Worm (Caenorhabditis elegans) whole organism, mixed stage, embryonic: ENCODE results near the gene F42G4.2.
A peak's percentile ranks its signal among the peaks of the same experiment; 100 is the strongest.

ENCODE experiments used
- M03D4.4 ChIP-seq: sonication (generic microtip); optimal IDR thresholded peaks from 2 replicates; lab custom pipeline; 2017; ENCODE audit warnings: mild to moderate bottlenecking, missing genetic modification characterization, missing compliant biosample characterization
- bed-3 ChIP-seq: fragments of 200-800 bp; sonication (Bioruptor generic); optimal IDR thresholded peaks from 3 replicates; lab custom pipeline; 2018; ENCODE audit warnings: mild to moderate bottlenecking, missing genetic modification characterization, moderate library complexity, missing compliant biosample characterization
- blmp-1 ChIP-seq: fragments of 150-350 bp; optimal IDR thresholded peaks from 2 replicates; lab custom pipeline; 2014; ENCODE audit warnings: missing biosample characterization, missing genetic modification characterization
- ceh-39 ChIP-seq: fragments of 150-350 bp; optimal IDR thresholded peaks from 2 replicates; lab custom pipeline; 2014; ENCODE audit warnings: missing biosample characterization, missing genetic modification characterization
- ceh-43 ChIP-seq: fragments of 200-800 bp; sonication (Bioruptor generic); optimal IDR thresholded peaks from 2 replicates; lab custom pipeline; 2018; ENCODE audit warnings: mild to moderate bottlenecking, missing genetic modification characterization, moderate library complexity, missing compliant biosample characterization
- ceh-83 ChIP-seq: fragments of 200-800 bp; sonication (Bioruptor generic); optimal IDR thresholded peaks from 2 replicates; lab custom pipeline; 2018; ENCODE audit warnings: mild to moderate bottlenecking, missing genetic modification characterization, missing compliant biosample characterization
- ces-1 ChIP-seq: fragments of 150-350 bp; optimal IDR thresholded peaks from 2 replicates; lab custom pipeline; 2014; ENCODE audit warnings: missing biosample characterization, missing genetic modification reagents, missing genetic modification characterization
- cnd-1 ChIP-seq: fragments of 200-800 bp; sonication (Bioruptor generic); optimal IDR thresholded peaks from 2 replicates; lab custom pipeline; 2018; ENCODE audit warnings: mild to moderate bottlenecking, missing genetic modification characterization, missing compliant biosample characterization
- drap-1 ChIP-seq: fragments of 200-800 bp; sonication (Bioruptor generic); optimal IDR thresholded peaks from 3 replicates; lab custom pipeline; 2018; ENCODE audit warnings: mild to moderate bottlenecking, missing genetic modification characterization, missing compliant biosample characterization
- elt-1 ChIP-seq: sonication (generic microtip); optimal IDR thresholded peaks from 2 replicates; lab custom pipeline; 2017; ENCODE audit warnings: missing genetic modification characterization, mild to moderate bottlenecking, missing compliant biosample characterization, antibody characterized with exemption, moderate library complexity, borderline replicate concordance; ENCODE audit not compliant: insufficient read depth
- elt-3 ChIP-seq: fragments of 150-350 bp; optimal IDR thresholded peaks from 2 replicates; lab custom pipeline; 2014; ENCODE audit warnings: missing biosample characterization, missing genetic modification characterization
- hlh-1 ChIP-seq: fragments of 150-350 bp; optimal IDR thresholded peaks from 2 replicates; lab custom pipeline; 2014; ENCODE audit warnings: missing biosample characterization, missing genetic modification reagents, missing genetic modification characterization
- lin-13 ChIP-seq: fragments of 150-350 bp; optimal IDR thresholded peaks from 2 replicates; lab custom pipeline; 2014; ENCODE audit warnings: missing biosample characterization, missing genetic modification characterization
- lin-32 ChIP-seq: fragments of 200-800 bp; sonication (Bioruptor generic); optimal IDR thresholded peaks from 2 replicates; lab custom pipeline; 2018; ENCODE audit warnings: mild to moderate bottlenecking, missing genetic modification characterization, missing compliant biosample characterization
- lsy-2 ChIP-seq: fragments of 150-350 bp; optimal IDR thresholded peaks from 2 replicates; lab custom pipeline; 2014; ENCODE audit warnings: missing biosample characterization, missing genetic modification characterization
- mab-5 ChIP-seq: fragments of 150-350 bp; optimal IDR thresholded peaks from 2 replicates; lab custom pipeline; 2014; ENCODE audit warnings: missing biosample characterization, missing genetic modification characterization
- mep-1 ChIP-seq: fragments of 150-350 bp; optimal IDR thresholded peaks from 2 replicates; lab custom pipeline; 2017; ENCODE audit warnings: missing biosample characterization, missing genetic modification reagents, missing genetic modification characterization, inconsistent platforms
- mls-2 ChIP-seq: sonication (generic microtip); optimal IDR thresholded peaks from 2 replicates; lab custom pipeline; 2016; ENCODE audit warnings: mild to moderate bottlenecking, missing genetic modification characterization, moderate library complexity, missing compliant biosample characterization
- nhr-12 ChIP-seq: fragments of 150-350 bp; optimal IDR thresholded peaks from 2 replicates; lab custom pipeline; 2014; ENCODE audit warnings: missing biosample characterization, missing genetic modification characterization
- nhr-2 ChIP-seq: fragments of 150-350 bp; optimal IDR thresholded peaks from 2 replicates; lab custom pipeline; 2014; ENCODE audit warnings: missing biosample characterization, missing genetic modification characterization
- nhr-28 ChIP-seq: fragments of 150-350 bp; optimal IDR thresholded peaks from 2 replicates; lab custom pipeline; 2014; ENCODE audit warnings: missing biosample characterization, missing genetic modification characterization
- nhr-76 ChIP-seq: sonication (generic microtip); optimal IDR thresholded peaks from 2 replicates; lab custom pipeline; 2017; ENCODE audit warnings: missing biosample characterization, missing genetic modification characterization
- sem-2 ChIP-seq: fragments of 200-800 bp; sonication (Bioruptor generic); optimal IDR thresholded peaks from 2 replicates; lab custom pipeline; 2018; ENCODE audit warnings: mild to moderate bottlenecking, missing genetic modification characterization, missing compliant biosample characterization
- snpc-4 ChIP-seq: fragments of 150-350 bp; optimal IDR thresholded peaks from 2 replicates; lab custom pipeline; 2014; ENCODE audit warnings: missing biosample characterization, missing genetic modification characterization
- sptf-1 ChIP-seq: sonication (generic microtip); optimal IDR thresholded peaks from 2 replicates; lab custom pipeline; 2017; ENCODE audit warnings: mild to moderate bottlenecking, missing genetic modification characterization, moderate library complexity, missing compliant biosample characterization
- tbx-8 ChIP-seq: fragments of 200-800 bp; sonication (Bioruptor generic); optimal IDR thresholded peaks from 2 replicates; lab custom pipeline; 2018; ENCODE audit warnings: mild to moderate bottlenecking, missing genetic modification characterization, moderate library complexity, missing compliant biosample characterization
- unc-120 ChIP-seq: sonication (generic microtip); optimal IDR thresholded peaks from 2 replicates; lab custom pipeline; 2017; ENCODE audit warnings: missing genetic modification characterization, missing compliant biosample characterization; ENCODE audit not compliant: poor library complexity, severe bottlenecking
- unc-39 ChIP-seq: fragments of 150-350 bp; optimal IDR thresholded peaks from 2 replicates; lab custom pipeline; 2014; ENCODE audit warnings: missing biosample characterization, missing genetic modification characterization
- unc-62 ChIP-seq: fragments of 150-350 bp; optimal IDR thresholded peaks from 2 replicates; lab custom pipeline; 2014; ENCODE audit warnings: missing biosample characterization, missing genetic modification reagents, missing genetic modification characterization
- zip-8 ChIP-seq: fragments of 150-350 bp; optimal IDR thresholded peaks from 2 replicates; lab custom pipeline; 2014; ENCODE audit warnings: missing biosample characterization, missing genetic modification characterization
- ztf-11 ChIP-seq: fragments of 150-350 bp; optimal IDR thresholded peaks from 2 replicates; lab custom pipeline; 2014; ENCODE audit warnings: missing biosample characterization, missing genetic modification characterization

F42G4.2 gene

ce11 chrII:13059196-13059595 lies 11.5 kb downstream of the F42G4.2 start:
- no peak for TF ChIP-seq snpc-4 (tag; lab: Kevin White, UChicago)
- TF ChIP-seq zip-8 (tag; lab: Kevin White, UChicago): no peak
- no peak for TF ChIP-seq blmp-1 (tag; lab: Kevin White, UChicago)
- no peak for TF ChIP-seq mab-5 (tag; lab: Kevin White, UChicago)
- TF ChIP-seq mep-1 (tag; lab: Kevin White, UChicago): no peak
- TF ChIP-seq nhr-12 (tag; lab: Kevin White, UChicago): no peak
- no peak for TF ChIP-seq unc-120 (tag; lab: Kevin White, UChicago)
- TF ChIP-seq tbx-8 (GFP tag; lab: Kevin White, UChicago): no peak

DNA sequence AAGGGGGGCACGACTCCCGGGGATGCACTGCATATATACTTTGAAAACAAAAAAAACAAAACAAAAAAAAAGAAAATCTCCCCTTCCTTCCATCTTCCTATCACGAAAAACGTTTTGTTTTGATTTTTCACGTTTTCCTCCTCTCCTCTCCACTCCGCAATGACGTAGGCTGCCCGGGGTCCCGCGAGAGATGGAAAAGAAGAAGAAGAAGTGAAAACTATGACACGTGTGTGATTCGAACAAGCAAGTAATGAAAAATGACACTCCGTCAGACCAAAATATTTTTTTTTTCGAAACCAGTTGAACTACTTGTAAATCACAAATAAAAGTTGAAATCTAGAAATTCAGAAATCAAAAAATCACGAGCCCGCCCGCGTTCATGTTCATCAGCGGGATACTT lies 17.5 kb downstream of the F42G4.2 start:
- TF ChIP-seq sem-2 (GFP tag; lab: Kevin White, UChicago): no peak
- no peak for TF ChIP-seq unc-39 (tag; lab: Kevin White, UChicago)
- TF ChIP-seq mab-5 (tag; lab: Kevin White, UChicago): no peak
- TF ChIP-seq snpc-4 (tag; lab: Kevin White, UChicago): no peak
- no peak for TF ChIP-seq nhr-28 (tag; lab: Kevin White, UChicago)
- no peak for TF ChIP-seq cnd-1 (tag; lab: Kevin White, UChicago)
- TF ChIP-seq elt-3 (tag; lab: Kevin White, UChicago): no peak
- no peak for TF ChIP-seq lin-32 (GFP tag; lab: Kevin White, UChicago)
- TF ChIP-seq sptf-1 (tag; lab: Kevin White, UChicago): no peak
- TF ChIP-seq M03D4.4: no peak
- no peak for TF ChIP-seq lsy-2
- TF ChIP-seq bed-3: no peak
- no peak for TF ChIP-seq lin-13
- TF ChIP-seq hlh-1 (tag; lab: Kevin White, UChicago): no peak
- no peak for TF ChIP-seq elt-1 (tag; lab: Kevin White, UChicago)
- TF ChIP-seq mls-2 (tag; lab: Kevin White, UChicago): no peak
- TF ChIP-seq zip-8 (tag; lab: Kevin White, UChicago): no peak
- TF ChIP-seq nhr-76 (tag; lab: Kevin White, UChicago): no peak
- no peak for TF ChIP-seq nhr-2 (tag; lab: Kevin White, UChicago)

- no peak for TF ChIP-seq ceh-43 (GFP tag; lab: Kevin White, UChicago)
- TF ChIP-seq nhr-28 (tag; lab: Kevin White, UChicago): no peak
- no peak for TF ChIP-seq nhr-76 (tag; lab: Kevin White, UChicago)
- no peak for TF ChIP-seq zip-8 (tag; lab: Kevin White, UChicago)
- TF ChIP-seq hlh-1 (tag; lab: Kevin White, UChicago): peak; percentile 68
- no peak for TF ChIP-seq ces-1 (GFP tag; lab: Kevin White, UChicago)
Measured at ce11 chrII:13066777-13067290, 19.1 kb downstream of the F42G4.2 start.

DNA sequence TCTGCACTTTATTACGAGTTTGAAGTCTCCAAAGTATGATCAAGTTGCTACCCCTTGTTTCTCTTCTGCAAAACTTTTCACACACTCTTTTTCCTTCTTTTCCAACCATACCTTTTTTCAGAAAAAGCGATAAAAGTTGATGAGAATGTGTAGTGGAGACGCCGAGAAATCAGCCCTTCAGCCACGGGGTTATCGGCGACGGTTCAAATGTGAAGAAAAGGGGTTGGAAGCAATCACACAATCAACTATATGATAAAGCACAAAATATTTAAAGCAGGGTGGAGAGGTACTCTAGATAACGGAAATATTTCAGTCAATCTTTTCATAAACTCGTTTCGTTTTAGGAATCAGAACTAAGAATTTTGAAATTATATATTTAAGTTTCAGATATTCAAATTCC lies 25.4 kb downstream of the F42G4.2 start, which contains the start of gene F42G4.5:
Gene F42G4.5, plus strand, starts transcription at position 379 of the 400 bp plus-strand sequence.
- TF ChIP-seq mab-5 (tag; lab: Kevin White, UChicago): no peak
- TF ChIP-seq blmp-1 (tag; lab: Kevin White, UChicago): no peak
- TF ChIP-seq lin-13: no peak
- TF ChIP-seq nhr-2 (tag; lab: Kevin White, UChicago): no peak
- no peak for TF ChIP-seq cnd-1 (tag; lab: Kevin White, UChicago)
- TF ChIP-seq lin-32 (GFP tag; lab: Kevin White, UChicago): no peak
- TF ChIP-seq mls-2 (tag; lab: Kevin White, UChicago): no peak
- TF ChIP-seq nhr-28 (tag; lab: Kevin White, UChicago): no peak
- TF ChIP-seq zip-8 (tag; lab: Kevin White, UChicago): no peak
- TF ChIP-seq hlh-1 (tag; lab: Kevin White, UChicago): no peak
- TF ChIP-seq elt-3 (tag; lab: Kevin White, UChicago): no peak
- TF ChIP-seq nhr-12 (tag; lab: Kevin White, UChicago): no peak
- no peak for TF ChIP-seq drap-1 (GFP tag; lab: Kevin White, UChicago)
- TF ChIP-seq nhr-76 (tag; lab: Kevin White, UChicago): no peak
- no peak for TF ChIP-seq ztf-11 (tag; lab: Kevin White, UChicago)
- no peak for TF ChIP-seq unc-62 (GFP tag; lab: Kevin White, UChicago)
- no peak for TF ChIP-seq ceh-39 (tag; lab: Kevin White, UChicago)

- no peak for TF ChIP-seq blmp-1 (tag; lab: Kevin White, UChicago)
- TF ChIP-seq ztf-11 (tag; lab: Kevin White, UChicago): no peak
- TF ChIP-seq nhr-76 (tag; lab: Kevin White, UChicago): no peak
- TF ChIP-seq unc-39 (tag; lab: Kevin White, UChicago): no peak
- TF ChIP-seq ceh-83 (GFP tag; lab: Kevin White, UChicago): no peak
- TF ChIP-seq ceh-43 (GFP tag; lab: Kevin White, UChicago): no peak
- TF ChIP-seq snpc-4 (tag; lab: Kevin White, UChicago): no peak
- no peak for TF ChIP-seq elt-1 (tag; lab: Kevin White, UChicago)
- no peak for TF ChIP-seq lin-13
- TF ChIP-seq drap-1 (GFP tag; lab: Kevin White, UChicago): no peak
- no peak for TF ChIP-seq unc-120 (tag; lab: Kevin White, UChicago)
- no peak for TF ChIP-seq nhr-2 (tag; lab: Kevin White, UChicago)
- no peak for TF ChIP-seq unc-62 (GFP tag; lab: Kevin White, UChicago)
- no peak for TF ChIP-seq nhr-12 (tag; lab: Kevin White, UChicago)
- no peak for TF ChIP-seq M03D4.4
- no peak for TF ChIP-seq sptf-1 (tag; lab: Kevin White, UChicago)
- no peak for TF ChIP-seq sem-2 (GFP tag; lab: Kevin White, UChicago)
Measured at ce11 chrII:13073742-13074141, 26.0 kb downstream of the F42G4.2 start.
